Worm (Caenorhabditis elegans) whole organism, late embryonic: ENCODE data around the gene R09E10.6.

Experiments used
- C08G9.2 ChIP-seq: sonication (generic microtip); optimal IDR thresholded peaks from 2 replicates; lab custom pipeline; 2016; ENCODE audit warnings: mild to moderate bottlenecking, missing genetic modification characterization, moderate library complexity, missing compliant biosample characterization
- C38D4.7 ChIP-seq: fragments of 200-800 bp; sonication (Bioruptor generic); optimal IDR thresholded peaks from 2 replicates; lab custom pipeline; 2018; ENCODE audit warnings: mild to moderate bottlenecking, missing genetic modification characterization, moderate library complexity, missing compliant biosample characterization
- K09A11.1 ChIP-seq: sonication (generic microtip); optimal IDR thresholded peaks from 2 replicates; lab custom pipeline; 2017; ENCODE audit warnings: antibody characterized with exemption, mild to moderate bottlenecking, missing genetic modification characterization, missing compliant biosample characterization; ENCODE audit not compliant: insufficient read depth
- Y22D7AL.16 ChIP-seq: sonication (generic microtip); optimal IDR thresholded peaks from 2 replicates; lab custom pipeline; 2016; ENCODE audit warnings: missing genetic modification characterization, missing compliant biosample characterization
- ama-1 ChIP-seq: fragments of 150-350 bp; optimal IDR thresholded peaks from 2 replicates; lab custom pipeline; 2014
- ceh-14 ChIP-seq: sonication (generic microtip); optimal IDR thresholded peaks from 2 replicates; lab custom pipeline; 2016; ENCODE audit warnings: missing genotype, missing genetic modification characterization, missing compliant biosample characterization
- ceh-18 ChIP-seq: sonication (generic microtip); optimal IDR thresholded peaks from 2 replicates; lab custom pipeline; 2016; ENCODE audit warnings: missing genetic modification characterization, missing compliant biosample characterization
- ceh-2 ChIP-seq: sonication (generic microtip); optimal IDR thresholded peaks from 2 replicates; lab custom pipeline; 2016; ENCODE audit warnings: missing genotype, missing genetic modification characterization, missing compliant biosample characterization
- ceh-24 ChIP-seq: sonication (generic microtip); optimal IDR thresholded peaks from 2 replicates; lab custom pipeline; 2016; ENCODE audit warnings: mild to moderate bottlenecking, missing genetic modification characterization, missing compliant biosample characterization
- ceh-30 ChIP-seq: fragments of 150-350 bp; optimal IDR thresholded peaks from 2 replicates; lab custom pipeline; 2014; ENCODE audit warnings: missing biosample characterization, missing genetic modification characterization
- ceh-34 ChIP-seq: sonication (generic microtip); optimal IDR thresholded peaks from 2 replicates; lab custom pipeline; 2016; ENCODE audit warnings: mild to moderate bottlenecking, missing genetic modification characterization, missing compliant biosample characterization
- ceh-45 ChIP-seq: fragments of 200-800 bp; sonication (Bioruptor generic); IDR thresholded peaks from 2 replicates; pipeline ENCODE4 v1.3.6; 2022; ENCODE audit warnings: missing genetic modification reagents, missing genetic modification characterization, missing compliant biosample characterization
- ceh-48 ChIP-seq: sonication (generic microtip); optimal IDR thresholded peaks from 2 replicates; lab custom pipeline; 2016; ENCODE audit warnings: missing genetic modification characterization, inconsistent platforms, missing compliant biosample characterization
- dmd-4 ChIP-seq: sonication (generic microtip); optimal IDR thresholded peaks from 2 replicates; lab custom pipeline; 2016; ENCODE audit warnings: borderline replicate concordance, missing genetic modification characterization, missing compliant biosample characterization
- dve-1 ChIP-seq: sonication (generic microtip); optimal IDR thresholded peaks from 2 replicates; lab custom pipeline; 2017; ENCODE audit warnings: antibody characterized with exemption, mild to moderate bottlenecking, missing genetic modification characterization, missing compliant biosample characterization
- elt-4 ChIP-seq: sonication (generic microtip); optimal IDR thresholded peaks from 2 replicates; lab custom pipeline; 2016; ENCODE audit warnings: missing genetic modification characterization, missing compliant biosample characterization
- fax-1 ChIP-seq: sonication (generic microtip); optimal IDR thresholded peaks from 2 replicates; lab custom pipeline; 2016; ENCODE audit warnings: missing genotype, missing genetic modification characterization, missing compliant biosample characterization
- fkh-10 ChIP-seq: fragments of 150-350 bp; optimal IDR thresholded peaks from 2 replicates; lab custom pipeline; 2014; ENCODE audit warnings: missing biosample characterization, missing genetic modification reagents, missing genetic modification characterization
- fkh-6 ChIP-seq: sonication (generic microtip); optimal IDR thresholded peaks from 2 replicates; lab custom pipeline; 2016; ENCODE audit warnings: missing genetic modification characterization, missing compliant biosample characterization
- hlh-15 ChIP-seq: sonication (generic microtip); optimal IDR thresholded peaks from 2 replicates; lab custom pipeline; 2016; ENCODE audit warnings: missing genetic modification characterization, missing compliant biosample characterization
- hlh-30 ChIP-seq: sonication (generic microtip); optimal IDR thresholded peaks from 2 replicates; lab custom pipeline; 2017; ENCODE audit warnings: antibody characterized with exemption, missing genetic modification characterization, missing compliant biosample characterization; ENCODE audit not compliant: insufficient read depth
- madf-2 ChIP-seq: sonication (generic microtip); optimal IDR thresholded peaks from 2 replicates; lab custom pipeline; 2017; ENCODE audit warnings: missing genetic modification characterization, missing compliant biosample characterization
- mec-3 ChIP-seq: sonication (generic microtip); optimal IDR thresholded peaks from 2 replicates; lab custom pipeline; 2016; ENCODE audit warnings: borderline replicate concordance, missing genetic modification characterization, missing compliant biosample characterization
- odd-2 ChIP-seq: sonication (generic microtip); optimal IDR thresholded peaks from 2 replicates; lab custom pipeline; 2017; ENCODE audit warnings: antibody characterized with exemption, mild to moderate bottlenecking, missing genetic modification characterization, missing compliant biosample characterization
- pat-9 ChIP-seq: fragments of 200-800 bp; sonication (Bioruptor generic); optimal IDR thresholded peaks from 2 replicates; lab custom pipeline; 2018; ENCODE audit warnings: mild to moderate bottlenecking, missing genetic modification characterization, moderate library complexity, missing compliant biosample characterization
- pax-1 ChIP-seq: fragments of 150-350 bp; optimal IDR thresholded peaks from 2 replicates; lab custom pipeline; 2014; ENCODE audit warnings: missing biosample characterization, missing genetic modification characterization
- pha-2 ChIP-seq: sonication (generic microtip); optimal IDR thresholded peaks from 2 replicates; lab custom pipeline; 2017; ENCODE audit warnings: mild to moderate bottlenecking, missing genetic modification characterization, missing compliant biosample characterization
- pha-4 ChIP-seq: fragments of 150-350 bp; optimal IDR thresholded peaks from 2 replicates; lab custom pipeline; 2018; ENCODE audit warnings: missing biosample characterization, missing genetic modification reagents, missing genetic modification characterization
- pqm-1 ChIP-seq: sonication (generic microtip); optimal IDR thresholded peaks from 2 replicates; lab custom pipeline; 2016; ENCODE audit warnings: missing genetic modification characterization, missing compliant biosample characterization
- pros-1 ChIP-seq: fragments of 150-350 bp; optimal IDR thresholded peaks from 2 replicates; lab custom pipeline; 2014; ENCODE audit warnings: missing biosample characterization, missing genetic modification reagents, missing genetic modification characterization
- ref-2 ChIP-seq: sonication (generic microtip); optimal IDR thresholded peaks from 2 replicates; lab custom pipeline; 2016; ENCODE audit warnings: missing genetic modification characterization, missing compliant biosample characterization
- rnt-1 ChIP-seq: sonication (generic microtip); optimal IDR thresholded peaks from 2 replicates; lab custom pipeline; 2016; ENCODE audit warnings: missing genetic modification characterization, missing compliant biosample characterization
- sox-2 ChIP-seq: fragments of 200-800 bp; sonication (Bioruptor generic); IDR thresholded peaks from 2 replicates; pipeline ENCODE4 v1.3.6; 2022; ENCODE audit warnings: missing genetic modification reagents, missing genetic modification characterization, missing compliant biosample characterization
- tbx-2 ChIP-seq: sonication (generic microtip); optimal IDR thresholded peaks from 2 replicates; lab custom pipeline; 2016; ENCODE audit warnings: missing genetic modification characterization, missing compliant biosample characterization
- tbx-7 ChIP-seq: sonication (generic microtip); optimal IDR thresholded peaks from 2 replicates; lab custom pipeline; 2016; ENCODE audit warnings: missing genotype, missing genetic modification characterization, missing compliant biosample characterization
- ttx-3 ChIP-seq: sonication (generic microtip); optimal IDR thresholded peaks from 2 replicates; lab custom pipeline; 2016; ENCODE audit warnings: missing genetic modification reagents, missing genetic modification characterization, missing compliant biosample characterization
- unc-55 ChIP-seq: sonication (generic microtip); optimal IDR thresholded peaks from 2 replicates; lab custom pipeline; 2017; ENCODE audit warnings: missing biosample characterization, missing genetic modification reagents, missing genetic modification characterization
- unc-86 ChIP-seq: sonication (generic microtip); optimal IDR thresholded peaks from 2 replicates; lab custom pipeline; 2016; ENCODE audit warnings: missing genetic modification characterization, missing compliant biosample characterization
- zip-5 ChIP-seq: sonication (generic microtip); optimal IDR thresholded peaks from 2 replicates; lab custom pipeline; 2016; ENCODE audit warnings: missing genetic modification characterization, missing compliant biosample characterization

The R09E10.6 gene

ce11 chrIV:10276960-10277359, 17.0 kb downstream of the R09E10.6 start, which contains the start of gene Y43C5A.7:
Gene Y43C5A.7, plus strand, starts transcription at chrIV:10277260.
- TF ChIP-seq K09A11.1, result no peak
- no peak for TF ChIP-seq ceh-45 (GFP tag; lab: Robert Waterston, UW)
- TF ChIP-seq tbx-7 (tag; lab: Kevin White, UChicago), result no peak
- no peak for TF ChIP-seq ttx-3 (tag; lab: Kevin White, UChicago)
- TF ChIP-seq sox-2 (GFP tag; lab: Robert Waterston, UW), result no peak
- TF ChIP-seq elt-4 (tag; lab: Kevin White, UChicago), result no peak
- TF ChIP-seq C08G9.2 (tag; lab: Kevin White, UChicago), result no peak
- TF ChIP-seq ceh-48 (tag; lab: Kevin White, UChicago), result no peak

- no peak for TF ChIP-seq pax-1 (tag; lab: Kevin White, UChicago)
- no peak for TF ChIP-seq mec-3 (tag; lab: Kevin White, UChicago)
- no peak for TF ChIP-seq unc-55 (GFP tag; lab: Kevin White, UChicago)
- TF ChIP-seq ref-2 (tag; lab: Kevin White, UChicago), result no peak
- no peak for TF ChIP-seq dve-1
- no peak for TF ChIP-seq C38D4.7 (GFP tag; lab: Kevin White, UChicago)
- TF ChIP-seq sox-2 (GFP tag; lab: Robert Waterston, UW), result no peak
- TF ChIP-seq ceh-45 (GFP tag; lab: Robert Waterston, UW), result no peak
- TF ChIP-seq ama-1 (lab: Kevin White, UChicago), result no peak
- TF ChIP-seq Y22D7AL.16 (tag; lab: Kevin White, UChicago), result no peak
- no peak for TF ChIP-seq pha-2 (tag; lab: Kevin White, UChicago)
- no peak for TF ChIP-seq pha-4
- TF ChIP-seq ceh-34 (tag; lab: Kevin White, UChicago), result no peak
- TF ChIP-seq, all 69 proteins: peak for 0
These were observed 18.9 kb downstream of the R09E10.6 start for ce11 chrIV:10275050-10275449.

DNA sequence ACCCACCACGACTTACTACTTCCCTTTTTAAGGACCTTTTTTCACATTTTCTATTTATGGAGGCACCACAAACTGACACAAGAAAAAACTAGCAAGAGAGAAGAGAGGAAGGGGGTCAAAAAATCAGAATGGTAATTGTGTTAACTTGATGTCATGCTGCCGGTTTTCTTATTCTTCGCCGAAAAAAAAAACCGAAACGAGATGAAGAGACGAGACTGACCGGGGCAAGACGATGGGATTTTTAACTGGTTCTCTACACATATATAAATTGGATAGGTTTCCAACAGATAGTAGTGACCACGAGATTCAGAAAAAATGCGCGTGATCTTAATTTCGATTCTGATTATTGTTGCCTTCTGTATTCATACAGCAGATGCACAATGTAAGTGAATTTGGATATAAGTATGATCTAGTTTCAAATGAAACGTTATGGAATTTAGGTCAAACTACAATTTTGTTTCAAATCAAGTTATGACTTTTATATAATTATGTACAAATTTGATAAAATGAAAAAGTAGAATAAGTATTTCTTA, 20.1 kb downstream of the R09E10.6 start, which contains the start of gene Y43C5A.3:
Y43C5A.3 (plus strand) TSS at position 256 of the 533 bp plus-strand sequence.
- no peak for TF ChIP-seq pax-1 (tag; lab: Kevin White, UChicago)
- no peak for TF ChIP-seq ceh-45 (GFP tag; lab: Robert Waterston, UW)
- no peak for TF ChIP-seq odd-2
- no peak for TF ChIP-seq ceh-34 (tag; lab: Kevin White, UChicago)
- no peak for TF ChIP-seq ceh-18 (tag; lab: Kevin White, UChicago)

DNA sequence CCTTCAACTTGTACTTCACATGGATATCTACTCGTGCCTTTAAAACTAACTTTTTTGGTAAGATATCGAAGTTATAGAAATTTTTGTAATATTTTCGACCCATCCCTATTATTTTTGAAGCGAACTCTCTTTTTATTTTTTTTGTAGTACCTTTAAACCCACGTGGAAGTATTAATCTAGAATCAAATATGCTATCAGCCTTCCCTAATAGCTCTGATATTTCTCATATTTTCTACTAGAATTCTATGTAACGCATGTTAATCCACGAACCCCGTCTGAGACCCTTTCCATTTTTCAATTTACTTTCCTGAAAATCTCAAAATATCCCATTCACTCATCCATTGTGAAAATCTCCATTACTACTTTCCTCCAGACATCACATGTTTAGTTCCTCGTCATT, 20.6 kb downstream of the R09E10.6 start:
- TF ChIP-seq zip-5 (no peak), dmd-4 (no peak), pqm-1 (no peak), pat-9 (tag; lab: Kevin White, UChicago) (no peak), ceh-2 (tag; lab: Kevin White, UChicago) (no peak), elt-4 (tag; lab: Kevin White, UChicago) (no peak), fkh-10 (GFP tag; lab: Kevin White, UChicago) (no peak), fax-1 (tag; lab: Kevin White, UChicago) (no peak), fkh-6 (tag; lab: Kevin White, UChicago) (no peak), ceh-14 (tag; lab: Kevin White, UChicago) (no peak), ceh-18 (tag; lab: Kevin White, UChicago) (no peak), tbx-7 (tag; lab: Kevin White, UChicago) (no peak), rnt-1 (tag; lab: Kevin White, UChicago) (no peak)

ce11 chrIV:10269137-10269933, 24.6 kb downstream of the R09E10.6 start, which contains the start of the genes nspd-7 and Y43C5A.2:
Gene nspd-7, minus strand, starts transcription at chrIV:10269187.
Gene Y43C5A.2, plus strand, starts transcription at chrIV:10269883.
- TF ChIP-seq pros-1 (no peak), tbx-2 (tag; lab: Kevin White, UChicago) (no peak), ceh-30 (tag; lab: Kevin White, UChicago) (no peak), hlh-30 (no peak), hlh-15 (tag; lab: Kevin White, UChicago) (no peak), ceh-18 (tag; lab: Kevin White, UChicago) (no peak), ceh-2 (tag; lab: Kevin White, UChicago) (no peak), fax-1 (tag; lab: Kevin White, UChicago) (no peak), madf-2 (no peak), pha-4 (no peak), unc-86 (tag; lab: Kevin White, UChicago) (no peak), ceh-24 (no peak)
